Fruit fly (Drosophila melanogaster) S2 (cell line): ENCODE measurements around the gene bond.

ENCODE experiments used
- CG8478 ChIP-seq: fragments of >200 bp; optimal IDR thresholded peaks from 2 replicates; lab custom pipeline; 2018
- CTCF ChIP-seq, 2 experiments: fragments of >200 bp; optimal IDR thresholded peaks; 2 replicates each; lab custom pipeline; 2018

DNA sequence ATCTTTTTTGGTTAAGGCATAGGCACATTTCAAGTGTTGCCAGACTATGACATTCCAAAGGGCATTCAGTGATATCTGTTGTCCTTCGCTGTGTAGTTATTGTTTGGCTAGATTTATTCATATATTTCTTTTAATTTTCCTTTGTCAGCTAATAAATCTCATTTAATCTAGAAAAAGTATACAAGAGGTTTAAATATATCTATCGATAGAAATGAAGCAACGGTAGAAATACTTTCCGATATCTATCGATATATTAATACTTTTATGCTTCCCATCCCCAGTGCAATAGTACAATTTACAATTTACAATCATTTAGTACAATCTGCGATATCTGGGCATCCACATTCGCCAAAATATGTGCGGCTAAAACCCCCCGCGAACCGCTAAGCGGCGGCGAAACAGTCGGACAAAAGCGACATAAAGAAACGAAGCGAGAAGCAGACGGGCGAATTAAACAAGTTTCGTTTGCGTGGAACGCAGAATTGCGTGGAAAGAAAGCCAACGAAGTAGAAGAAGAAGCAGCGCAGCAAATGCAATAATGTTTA lies 37.0 kb downstream of the bond start, which contains the start of gene Efa6:
- TF ChIP-seq CTCF (optimal IDR thresholded peaks at IDR 0.05; lab: Kevin White, UChicago) (no peak), CG8478 (lab: Kevin White, UChicago) (no peak)
